Fruit fly (Drosophila melanogaster) whole organism, prepupa: ENCODE measurements around the gene UQCR-C2.

Experiments
- Blimp-1 ChIP-seq: fragments of 200-800 bp; sonication (Bioruptor generic); optimal IDR thresholded peaks from 3 replicates; lab custom pipeline; 2017; ENCODE audit warnings: missing biosample characterization, missing genetic modification characterization, mild to moderate bottlenecking, moderate library complexity, missing genetic modification reagents
- CG10631 ChIP-seq: fragments of 200-800 bp; sonication (Bioruptor generic); optimal IDR thresholded peaks from 2 replicates; lab custom pipeline; 2016; ENCODE audit warnings: missing biosample characterization, missing genetic modification characterization
- CG10669 ChIP-seq: fragments of 200-800 bp; sonication (Bioruptor generic); optimal IDR thresholded peaks from 3 replicates; lab custom pipeline; 2018; ENCODE audit warnings: missing biosample characterization, mild to moderate bottlenecking, missing genetic modification characterization, moderate library complexity
- CG11294 ChIP-seq: fragments of 200-800 bp; sonication (Bioruptor generic); IDR thresholded peaks from 2 replicates; pipeline ENCODE4 v1.3.6; 2022; ENCODE audit warnings: missing biosample characterization, missing genetic modification characterization
- CG1621 ChIP-seq: fragments of 200-800 bp; sonication (Bioruptor generic); optimal IDR thresholded peaks from 3 replicates; lab custom pipeline; 2018; ENCODE audit warnings: missing biosample characterization, mild to moderate bottlenecking, missing genetic modification characterization
- CG16779 ChIP-seq: fragments of 200-800 bp; sonication (Bioruptor generic); optimal IDR thresholded peaks from 3 replicates; lab custom pipeline; 2017; ENCODE audit warnings: missing biosample characterization, mild to moderate bottlenecking, missing genetic modification characterization
- CG3032 ChIP-seq: fragments of 200-800 bp; optimal IDR thresholded peaks from 2 replicates; lab custom pipeline; 2019; ENCODE audit warnings: missing biosample characterization, mild to moderate bottlenecking, missing genetic modification characterization, moderate library complexity
- CG31627 ChIP-seq: fragments of 200-800 bp; sonication (Bioruptor generic); optimal IDR thresholded peaks from 3 replicates; lab custom pipeline; 2016; ENCODE audit warnings: missing biosample characterization, missing genetic modification characterization
- CG32006 ChIP-seq: fragments of 200-800 bp; sonication (Bioruptor generic); optimal IDR thresholded peaks from 3 replicates; lab custom pipeline; 2017; ENCODE audit warnings: missing biosample characterization, mild to moderate bottlenecking, missing genetic modification characterization
- CG34406 ChIP-seq: fragments of 200-800 bp; sonication (Bioruptor generic); optimal IDR thresholded peaks from 3 replicates; lab custom pipeline; 2016; ENCODE audit warnings: missing biosample characterization, missing genetic modification characterization
- CG6163 ChIP-seq: fragments of 200-800 bp; sonication (Bioruptor generic); IDR thresholded peaks from 3 replicates; pipeline ENCODE4 v1.3.6; 2022; ENCODE audit warnings: missing biosample characterization, missing genetic modification characterization
- CG6854 ChIP-seq: fragments of 200-800 bp; sonication (Bioruptor generic); optimal IDR thresholded peaks from 2 replicates; lab custom pipeline; 2017; ENCODE audit warnings: missing biosample characterization, mild to moderate bottlenecking, missing genetic modification characterization
- CG7368 ChIP-seq: fragments of 200-800 bp; sonication (Bioruptor generic); optimal IDR thresholded peaks from 3 replicates; lab custom pipeline; 2016; ENCODE audit warnings: missing biosample characterization, missing genetic modification characterization
- CG8119 ChIP-seq: fragments of 200-800 bp; sonication (Bioruptor generic); IDR thresholded peaks from 3 replicates; pipeline ENCODE4 v1.3.6; 2022; ENCODE audit warnings: missing biosample characterization, missing genetic modification characterization
- CG8319 ChIP-seq: fragments of 200-800 bp; sonication (Bioruptor generic); optimal IDR thresholded peaks from 3 replicates; lab custom pipeline; 2016; ENCODE audit warnings: missing biosample characterization, missing genetic modification characterization
- CG8632 ChIP-seq: fragments of 200-800 bp; sonication (Bioruptor generic); optimal IDR thresholded peaks from 3 replicates; lab custom pipeline; 2016; ENCODE audit warnings: missing biosample characterization, missing genetic modification characterization
- Eip78C ChIP-seq: fragments of 200-800 bp; sonication (Bioruptor generic); peaks from one replicate; lab custom pipeline; 2016; ENCODE audit warnings: missing biosample characterization, missing genetic modification characterization
- Eip93F ChIP-seq: fragments of 200-800 bp; sonication (Bioruptor generic); optimal IDR thresholded peaks from 2 replicates; lab custom pipeline; 2016; ENCODE audit warnings: missing biosample characterization, mild to moderate bottlenecking, missing genetic modification characterization
- Ets21C ChIP-seq: fragments of 200-800 bp; sonication (Bioruptor generic); optimal IDR thresholded peaks from 3 replicates; lab custom pipeline; 2016; ENCODE audit warnings: missing biosample characterization, missing genetic modification characterization
- Hr4 ChIP-seq: fragments of 200-800 bp; sonication (Bioruptor generic); optimal IDR thresholded peaks from 3 replicates; lab custom pipeline; 2016; ENCODE audit warnings: missing biosample characterization, missing genetic modification characterization
- Lpt ChIP-seq: fragments of 200-800 bp; sonication (Bioruptor generic); optimal IDR thresholded peaks from 3 replicates; lab custom pipeline; 2016; ENCODE audit warnings: missing biosample characterization, missing genetic modification characterization
- Smox ChIP-seq: fragments of 200-800 bp; sonication (Bioruptor generic); optimal IDR thresholded peaks from 3 replicates; lab custom pipeline; 2016; ENCODE audit warnings: missing biosample characterization, missing genetic modification characterization
- Sox14 ChIP-seq: fragments of 200-800 bp; sonication (Bioruptor generic); optimal IDR thresholded peaks from 3 replicates; lab custom pipeline; 2016; ENCODE audit warnings: missing biosample characterization, missing genetic modification characterization
- Sox15 ChIP-seq: fragments of 200-800 bp; sonication (Bioruptor generic); optimal IDR thresholded peaks from 3 replicates; lab custom pipeline; 2016; ENCODE audit warnings: missing biosample characterization, missing genetic modification characterization
- achi ChIP-seq: fragments of 200-800 bp; sonication (Bioruptor generic); optimal IDR thresholded peaks from 3 replicates; lab custom pipeline; 2016; ENCODE audit warnings: missing biosample characterization, missing genetic modification characterization
- acj6 ChIP-seq: fragments of 200-800 bp; sonication (Bioruptor generic); optimal IDR thresholded peaks from 3 replicates; lab custom pipeline; 2016; ENCODE audit warnings: missing biosample characterization, missing genetic modification characterization
- esn ChIP-seq: fragments of 200-800 bp; sonication (Bioruptor generic); optimal IDR thresholded peaks from 2 replicates; lab custom pipeline; 2016; ENCODE audit warnings: missing biosample characterization, mild to moderate bottlenecking, missing genetic modification characterization, moderate library complexity
- fd59A ChIP-seq: fragments of 200-800 bp; sonication (Bioruptor generic); optimal IDR thresholded peaks from 2 replicates; lab custom pipeline; 2017; ENCODE audit warnings: missing biosample characterization, mild to moderate bottlenecking, missing genetic modification characterization, missing genetic modification reagents
- lz ChIP-seq: fragments of 200-800 bp; sonication (Bioruptor generic); optimal IDR thresholded peaks from 3 replicates; lab custom pipeline; 2016; ENCODE audit warnings: missing biosample characterization, missing genetic modification characterization
- salr ChIP-seq, 2 experiments: fragments of 200-800 bp; sonication (Bioruptor generic); optimal IDR thresholded peaks; 3 replicates each; lab custom pipeline; 2016 to 2018; ENCODE audit warnings: missing biosample characterization in 2 of 2, missing genetic modification characterization in 2 of 2, mild to moderate bottlenecking in 1 of 2
- spab ChIP-seq: fragments of 200-800 bp; sonication (Bioruptor generic); optimal IDR thresholded peaks from 2 replicates; lab custom pipeline; 2017; ENCODE audit warnings: missing biosample characterization, mild to moderate bottlenecking, missing genetic modification characterization, missing genetic modification reagents
- ss ChIP-seq, 2 experiments: fragments of 200-800 bp; sonication (Bioruptor generic); optimal IDR thresholded peaks; 2 replicates in 1 of 2; 3 replicates in 1 of 2; lab custom pipeline; 2017 to 2018; ENCODE audit warnings: mild to moderate bottlenecking in 2 of 2, missing biosample characterization in 2 of 2, missing genetic modification characterization in 2 of 2, moderate library complexity in 1 of 2
- topi ChIP-seq: fragments of 200-800 bp; sonication (Bioruptor generic); optimal IDR thresholded peaks from 3 replicates; lab custom pipeline; 2016; ENCODE audit warnings: missing biosample characterization, missing genetic modification characterization

UQCR-C2 gene

dm6 chr3L:16584074-16584578 is at the start of gene UQCR-C2:
TSS of gene UQCR-C2 (plus strand) at chr3L:16584124.
- peak; percentile 78 for TF ChIP-seq CG1621 (tag; lab: Kevin White, UChicago)
- peak; percentile 42 for TF ChIP-seq Eip78C (GFP tag; lab: Kevin White, UChicago)
- peak; percentile 16 for TF ChIP-seq topi (GFP tag; lab: Kevin White, UChicago)
- peak; percentile 34 for TF ChIP-seq Sox14 (GFP tag; lab: Kevin White, UChicago)
- TF ChIP-seq CG3032 (tag; lab: Kevin White, UChicago), result peak; percentile 17
- TF ChIP-seq lz (GFP tag; lab: Kevin White, UChicago), result peak; percentile 31
- TF ChIP-seq CG8319, result no peak
- TF ChIP-seq salr (GFP tag; optimal IDR thresholded peaks at IDR 0.05; lab: Kevin White, UChicago), result no peak
- no peak for TF ChIP-seq CG34406 (GFP tag; lab: Kevin White, UChicago)
- TF ChIP-seq esn (GFP tag; lab: Kevin White, UChicago), result peak; percentile 18

- TF ChIP-seq Lpt (GFP tag; lab: Kevin White, UChicago) (no peak), Hr4 (no peak), achi (GFP tag; lab: Kevin White, UChicago) (no peak), CG31627 (GFP tag; lab: Kevin White, UChicago) (no peak), Eip78C (GFP tag; lab: Kevin White, UChicago) (no peak), CG8319 (no peak), Ets21C (no peak), Sox14 (GFP tag; lab: Kevin White, UChicago) (no peak), Sox15 (no peak), CG8632 (GFP tag; lab: Kevin White, UChicago) (no peak), Eip93F (GFP tag; lab: Kevin White, UChicago) (no peak), spab (GFP tag; lab: Kevin White, UChicago) (no peak), acj6 (GFP tag; lab: Kevin White, UChicago) (no peak), salr (GFP tag; optimal IDR thresholded peaks at IDR 0.05; lab: Kevin White, UChicago) (no peak), CG11294 (GFP tag; lab: Robert Waterston, UW) (no peak)
Observed at dm6 chr3L:16542998-16543624, 40.8 kb upstream of the UQCR-C2 start, which contains the start of gene CG43373. TSS of gene CG43373 (minus strand) at chr3L:16543370.

- TF ChIP-seq Eip93F (GFP tag; lab: Kevin White, UChicago) (no peak), ss (GFP tag; optimal IDR thresholded peaks at IDR 0.05; lab: Kevin White, UChicago) (no peak), Lpt (GFP tag; lab: Kevin White, UChicago) (no peak), CG10669 (GFP tag; lab: Kevin White, UChicago) (no peak), CG3032 (tag; lab: Kevin White, UChicago) (no peak), CG7368 (no peak), Smox (GFP tag; lab: Kevin White, UChicago) (no peak), CG6854 (GFP tag; lab: Kevin White, UChicago) (no peak), spab (GFP tag; lab: Kevin White, UChicago) (no peak), CG10631 (no peak), CG8119 (GFP tag; lab: Robert Waterston, UW) (no peak), Sox14 (GFP tag; lab: Kevin White, UChicago) (no peak), Blimp-1 (no peak), CG16779 (tag; lab: Kevin White, UChicago) (no peak)
Observed at dm6 chr3L:16544220-16544619, 39.7 kb upstream of the UQCR-C2 start.

DNA sequence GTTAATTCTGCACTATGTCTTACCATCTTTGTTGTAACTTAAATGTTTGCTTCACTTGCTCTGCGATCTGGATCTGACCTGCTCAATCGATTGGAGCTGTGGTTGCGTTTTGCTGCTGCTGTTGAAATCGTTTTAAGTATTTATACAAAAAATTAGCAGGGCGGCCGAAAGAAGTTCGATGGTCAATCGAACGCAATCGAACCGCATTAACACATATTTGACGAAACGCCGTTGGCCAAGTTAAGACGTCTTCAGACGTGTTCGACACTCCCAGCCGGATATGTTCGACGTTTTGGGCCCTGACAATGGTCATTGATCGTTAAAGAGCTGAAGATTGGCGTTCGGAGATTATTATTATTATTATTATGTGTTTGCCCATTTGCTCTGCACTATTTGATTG is 38.4 kb upstream of the UQCR-C2 start, which contains the start of gene CG13033:
TSS of gene CG13033 (minus strand) at position 118 of the 400 bp plus-strand sequence.
- no peak for TF ChIP-seq Sox15
- no peak for TF ChIP-seq Blimp-1
- no peak for TF ChIP-seq fd59A (GFP tag; lab: Kevin White, UChicago)
- no peak for TF ChIP-seq Sox14 (GFP tag; lab: Kevin White, UChicago)
- TF ChIP-seq esn (GFP tag; lab: Kevin White, UChicago), result no peak
- no peak for TF ChIP-seq CG32006 (GFP tag; lab: Kevin White, UChicago)
- TF ChIP-seq CG6163 (GFP tag; lab: Robert Waterston, UW), result no peak
- TF ChIP-seq Smox (GFP tag; lab: Kevin White, UChicago), result no peak
